Worm (Caenorhabditis elegans) whole organism, L3 larva: ENCODE data around the gene C09G12.17.

Experiments
- R02D3.7 ChIP-seq: fragments of 150-350 bp; optimal IDR thresholded peaks from 2 replicates; lab custom pipeline; 2014; ENCODE audit warnings: missing biosample characterization, missing genetic modification characterization
- aly-2 ChIP-seq: fragments of 150-350 bp; optimal IDR thresholded peaks from 2 replicates; lab custom pipeline; 2014; ENCODE audit warnings: missing biosample characterization, missing genetic modification characterization
- ceh-16 ChIP-seq: sonication (generic microtip); optimal IDR thresholded peaks from 2 replicates; lab custom pipeline; 2017; ENCODE audit warnings: missing biosample characterization, missing genetic modification characterization
- ceh-28 ChIP-seq: fragments of 150-350 bp; optimal IDR thresholded peaks from 2 replicates; lab custom pipeline; 2014; ENCODE audit warnings: missing biosample characterization, missing genetic modification reagents, missing genetic modification characterization
- ceh-82 ChIP-seq: fragments of 150-350 bp; optimal IDR thresholded peaks from 2 replicates; lab custom pipeline; 2014; ENCODE audit warnings: missing biosample characterization, missing genetic modification characterization
- ceh-9 ChIP-seq: sonication (generic microtip); optimal IDR thresholded peaks from 2 replicates; lab custom pipeline; 2018; ENCODE audit warnings: missing biosample characterization, missing genetic modification characterization
- daf-12 ChIP-seq: fragments of 150-350 bp; optimal IDR thresholded peaks from 2 replicates; lab custom pipeline; 2014; ENCODE audit warnings: missing biosample characterization, missing genetic modification reagents, missing genetic modification characterization
- egl-27 ChIP-seq: sonication (generic microtip); optimal IDR thresholded peaks from 4 replicates; lab custom pipeline; 2017; ENCODE audit warnings: missing biosample characterization, missing genetic modification reagents, missing genetic modification characterization
- elt-1 ChIP-seq: fragments of 150-350 bp; optimal IDR thresholded peaks from 2 replicates; lab custom pipeline; 2014; ENCODE audit warnings: missing biosample characterization, missing genetic modification characterization
- elt-2 ChIP-seq: sonication (generic microtip); optimal IDR thresholded peaks from 2 replicates; lab custom pipeline; 2016; ENCODE audit warnings: missing genetic modification reagents, mild to moderate bottlenecking, missing genetic modification characterization, missing compliant biosample characterization
- elt-3 ChIP-seq, 3 experiments: fragments of 150-350 bp in 1 of 3; sonication (generic microtip) in 2 of 3; optimal IDR thresholded peaks; 2 replicates in 2 of 3; 4 replicates in 1 of 3; lab custom pipeline; 2014 to 2017; ENCODE audit warnings: missing biosample characterization in 3 of 3, missing genetic modification characterization in 3 of 3
- eor-1 ChIP-seq, 2 experiments: fragments of 150-350 bp; optimal IDR thresholded peaks; 2 replicates each; lab custom pipeline; 2014 to 2018; ENCODE audit warnings: missing biosample characterization in 2 of 2, missing genetic modification characterization in 2 of 2
- fkh-10 ChIP-seq: sonication (generic microtip); optimal IDR thresholded peaks from 2 replicates; lab custom pipeline; 2017; ENCODE audit warnings: missing biosample characterization, missing genetic modification reagents, missing genetic modification characterization
- fkh-2 ChIP-seq: fragments of 150-350 bp; optimal IDR thresholded peaks from 2 replicates; lab custom pipeline; 2014; ENCODE audit warnings: missing biosample characterization, missing genetic modification reagents, missing genetic modification characterization
- fos-1 ChIP-seq: fragments of 150-350 bp; optimal IDR thresholded peaks from 2 replicates; lab custom pipeline; 2014; ENCODE audit warnings: missing biosample characterization, missing genetic modification characterization
- hmg-11 ChIP-seq: sonication (generic microtip); optimal IDR thresholded peaks from 2 replicates; lab custom pipeline; 2016; ENCODE audit warnings: missing genetic modification characterization, missing compliant biosample characterization
- lin-15B ChIP-seq: fragments of 150-350 bp; optimal IDR thresholded peaks from 2 replicates; lab custom pipeline; 2014; ENCODE audit warnings: missing biosample characterization, missing genetic modification characterization
- nfya-1 ChIP-seq: sonication (generic microtip); optimal IDR thresholded peaks from 2 replicates; lab custom pipeline; 2017; ENCODE audit warnings: missing genetic modification characterization, mild to moderate bottlenecking, missing compliant biosample characterization, antibody characterized with exemption, moderate library complexity; ENCODE audit not compliant: insufficient read depth
- nhr-11 ChIP-seq: fragments of 150-350 bp; optimal IDR thresholded peaks from 2 replicates; lab custom pipeline; 2014; ENCODE audit warnings: missing biosample characterization, missing genetic modification characterization
- nhr-12 ChIP-seq: fragments of 150-350 bp; optimal IDR thresholded peaks from 2 replicates; lab custom pipeline; 2014; ENCODE audit warnings: missing biosample characterization, missing genetic modification characterization
- nhr-237 ChIP-seq: fragments of 150-350 bp; optimal IDR thresholded peaks from 2 replicates; lab custom pipeline; 2014; ENCODE audit warnings: missing biosample characterization, missing genetic modification characterization
- nhr-43 ChIP-seq: sonication (generic microtip); optimal IDR thresholded peaks from 2 replicates; lab custom pipeline; 2016; ENCODE audit warnings: mild to moderate bottlenecking, missing genetic modification characterization, missing compliant biosample characterization; ENCODE audit not compliant: poor library complexity, severe bottlenecking
- nhr-76 ChIP-seq: fragments of 150-350 bp; sonication (generic microtip); optimal IDR thresholded peaks from 5 replicates; lab custom pipeline; 2014; ENCODE audit warnings: missing biosample characterization, missing genetic modification characterization
- nhr-77 ChIP-seq: fragments of 150-350 bp; optimal IDR thresholded peaks from 2 replicates; lab custom pipeline; 2014; ENCODE audit warnings: missing biosample characterization, missing genetic modification characterization
- pha-4 ChIP-seq: fragments of 150-350 bp; optimal IDR thresholded peaks from 2 replicates; lab custom pipeline; 2014; ENCODE audit warnings: missing biosample characterization, missing genetic modification reagents, missing genetic modification characterization
- pqm-1 ChIP-seq: fragments of 150-350 bp; optimal IDR thresholded peaks from 2 replicates; lab custom pipeline; 2017; ENCODE audit warnings: missing biosample characterization, missing genetic modification characterization, inconsistent platforms
- skn-1 ChIP-seq: fragments of 150-350 bp; optimal IDR thresholded peaks from 2 replicates; lab custom pipeline; 2014; ENCODE audit warnings: missing biosample characterization, missing genetic modification characterization
- snpc-4 ChIP-seq: fragments of 150-350 bp; optimal IDR thresholded peaks from 2 replicates; lab custom pipeline; 2014; ENCODE audit warnings: missing biosample characterization, missing genetic modification characterization
- tbx-2 ChIP-seq: sonication (generic microtip); optimal IDR thresholded peaks from 2 replicates; lab custom pipeline; 2016; ENCODE audit warnings: mild to moderate bottlenecking, missing genetic modification characterization, missing compliant biosample characterization
- unc-39 ChIP-seq: sonication (generic microtip); optimal IDR thresholded peaks from 4 replicates; lab custom pipeline; 2017; ENCODE audit warnings: missing biosample characterization, missing genetic modification characterization
- unc-62 ChIP-seq: fragments of 150-350 bp; sonication (generic microtip); optimal IDR thresholded peaks from 4 replicates; lab custom pipeline; 2014; ENCODE audit warnings: missing biosample characterization, missing genetic modification reagents, missing genetic modification characterization
- zag-1 ChIP-seq: fragments of 150-350 bp; optimal IDR thresholded peaks from 2 replicates; lab custom pipeline; 2014; ENCODE audit warnings: missing biosample characterization, missing genetic modification characterization
- ztf-11 ChIP-seq: fragments of 150-350 bp; optimal IDR thresholded peaks from 2 replicates; lab custom pipeline; 2014; ENCODE audit warnings: missing biosample characterization, missing genetic modification characterization
- ztf-4 ChIP-seq: fragments of 150-350 bp; optimal IDR thresholded peaks from 2 replicates; lab custom pipeline; 2014; ENCODE audit warnings: missing biosample characterization, missing genetic modification characterization

C09G12.17 gene

ce11 chrIV:3453346-3453745 lies 42.9 kb downstream of the C09G12.17 start, which contains the start of gene srz-23:
Gene srz-23 (plus strand): TSS chrIV:3453608.
- TF ChIP-seq ceh-9 (tag; lab: Kevin White, UChicago) (no peak), egl-27 (tag; lab: Kevin White, UChicago) (no peak), hmg-11 (no peak), unc-62 (no peak), pha-4 (tag; lab: Kevin White, UChicago) (no peak), ceh-16 (tag; lab: Kevin White, UChicago) (no peak), fkh-10 (GFP tag; lab: Kevin White, UChicago) (no peak), nhr-12 (tag; lab: Kevin White, UChicago) (no peak), nhr-76 (tag; lab: Kevin White, UChicago) (no peak), elt-3 (tag; optimal IDR thresholded peaks at IDR 0.05; lab: Kevin White, UChicago) (no peak), fos-1 (tag; lab: Kevin White, UChicago) (no peak), ceh-82 (tag; lab: Kevin White, UChicago) (no peak), R02D3.7 (tag; lab: Kevin White, UChicago) (no peak), fkh-2 (tag; lab: Kevin White, UChicago) (no peak), elt-1 (tag; lab: Kevin White, UChicago) (no peak)

ce11 chrIV:3452516-3452915 lies 43.7 kb downstream of the C09G12.17 start:
- TF ChIP-seq nhr-43 (tag; lab: Kevin White, UChicago) (no peak), ztf-4 (tag; lab: Kevin White, UChicago) (no peak), ceh-28 (tag; lab: Kevin White, UChicago) (no peak), pqm-1 (no peak), elt-1 (tag; lab: Kevin White, UChicago) (no peak), nhr-76 (tag; lab: Kevin White, UChicago) (no peak), nhr-77 (no peak), elt-3 (tag; optimal IDR thresholded peaks at IDR 0.05; lab: Kevin White, UChicago) (no peak), fkh-10 (GFP tag; lab: Kevin White, UChicago) (no peak), unc-39 (tag; lab: Kevin White, UChicago) (no peak), nfya-1 (no peak), fos-1 (tag; lab: Kevin White, UChicago) (no peak), aly-2 (tag; lab: Kevin White, UChicago) (no peak), fkh-2 (tag; lab: Kevin White, UChicago) (no peak), pha-4 (tag; lab: Kevin White, UChicago) (no peak), elt-2 (tag; lab: Kevin White, UChicago) (no peak)

ce11 chrIV:3447350-3447749 lies 48.9 kb downstream of the C09G12.17 start:
- no peak for TF ChIP-seq daf-12 (tag; lab: Kevin White, UChicago)
- no peak for TF ChIP-seq zag-1 (tag; lab: Kevin White, UChicago)
- no peak for TF ChIP-seq unc-39 (tag; lab: Kevin White, UChicago)
- TF ChIP-seq nhr-237 (tag; lab: Kevin White, UChicago), result no peak
- no peak for TF ChIP-seq eor-1 (tag; optimal IDR thresholded peaks at IDR 0.05; lab: Kevin White, UChicago)
- no peak for TF ChIP-seq unc-62
- TF ChIP-seq tbx-2 (tag; lab: Kevin White, UChicago), result no peak
- TF ChIP-seq fkh-10 (GFP tag; lab: Kevin White, UChicago), result no peak
- no peak for TF ChIP-seq ceh-9 (tag; lab: Kevin White, UChicago)
- TF ChIP-seq lin-15B (tag; lab: Kevin White, UChicago), result no peak
- TF ChIP-seq fos-1 (tag; lab: Kevin White, UChicago), result no peak
- no peak for TF ChIP-seq aly-2 (tag; lab: Kevin White, UChicago)
- TF ChIP-seq nhr-77, result no peak
- no peak for TF ChIP-seq egl-27 (tag; lab: Kevin White, UChicago)
- no peak for TF ChIP-seq pha-4 (tag; lab: Kevin White, UChicago)
- no peak for TF ChIP-seq elt-1 (tag; lab: Kevin White, UChicago)
- TF ChIP-seq nhr-11 (tag; lab: Kevin White, UChicago), result no peak
- no peak for TF ChIP-seq ztf-11 (tag; lab: Kevin White, UChicago)
- TF ChIP-seq skn-1, result no peak
- TF ChIP-seq snpc-4 (tag; lab: Kevin White, UChicago), result no peak
